Worm (Caenorhabditis elegans) whole organism, L1 larva: ENCODE results near the gene R166.2.

ENCODE experiments used
- C04F5.9 ChIP-seq: sonication (generic microtip); optimal IDR thresholded peaks from 2 replicates; lab custom pipeline; 2016; ENCODE audit warnings: missing genetic modification characterization, missing compliant biosample characterization
- C16A3.4 ChIP-seq: fragments of 150-350 bp; optimal IDR thresholded peaks from 2 replicates; lab custom pipeline; 2014; ENCODE audit warnings: missing biosample characterization, missing genetic modification characterization
- C34B4.2 ChIP-seq: sonication (generic microtip); optimal IDR thresholded peaks from 2 replicates; lab custom pipeline; 2017; ENCODE audit warnings: mild to moderate bottlenecking, missing genetic modification characterization, missing compliant biosample characterization
- aha-1 ChIP-seq: fragments of 150-350 bp; optimal IDR thresholded peaks from 2 replicates; lab custom pipeline; 2014; ENCODE audit warnings: missing biosample characterization, missing genetic modification characterization
- aly-2 ChIP-seq: fragments of 150-350 bp; optimal IDR thresholded peaks from 2 replicates; lab custom pipeline; 2014; ENCODE audit warnings: missing biosample characterization, missing genetic modification characterization
- ceh-63 ChIP-seq: fragments of 200-800 bp; sonication (Bioruptor generic); optimal IDR thresholded peaks from 2 replicates; lab custom pipeline; 2018; ENCODE audit warnings: mild to moderate bottlenecking, missing genetic modification characterization, missing compliant biosample characterization
- ceh-8 ChIP-seq: fragments of 200-800 bp; sonication (Bioruptor generic); optimal IDR thresholded peaks from 2 replicates; lab custom pipeline; 2018; ENCODE audit warnings: mild to moderate bottlenecking, missing genetic modification characterization, moderate library complexity, missing compliant biosample characterization
- ceh-82 ChIP-seq, 3 experiments: fragments of 150-350 bp in 1 of 3; sonication (generic microtip) in 2 of 3; optimal IDR thresholded peaks; 2 replicates each; lab custom pipeline; 2014 to 2017; ENCODE audit warnings: missing biosample characterization in 3 of 3, missing genetic modification characterization in 3 of 3
- ceh-88 ChIP-seq: fragments of 200-800 bp; sonication (Bioruptor generic); IDR thresholded peaks from 2 replicates; pipeline ENCODE4 v1.3.6; 2022; ENCODE audit warnings: missing genetic modification characterization, missing compliant biosample characterization
- ces-1 ChIP-seq: fragments of 150-350 bp; optimal IDR thresholded peaks from 2 replicates; lab custom pipeline; 2014; ENCODE audit warnings: missing biosample characterization, missing genetic modification reagents, missing genetic modification characterization
- dpl-1 ChIP-seq, 3 experiments: fragments of 150-350 bp in 2 of 3; sonication (generic microtip) in 1 of 3; optimal IDR thresholded peaks; 2 replicates each; lab custom pipeline; 2014 to 2017; ENCODE audit warnings: missing biosample characterization in 3 of 3, missing genetic modification characterization in 3 of 3, missing genetic modification reagents in 3 of 3
- efl-1 ChIP-seq, 4 experiments: fragments of 150-350 bp; optimal IDR thresholded peaks in 3 of 4; peaks in 1 of 4; 1 replicate in 1 of 4; 2 replicates in 3 of 4; lab custom pipeline; 2014; ENCODE audit warnings: missing biosample characterization in 2 of 4, missing genetic modification characterization in 2 of 4, missing genetic modification reagents in 2 of 4
- efl-3 ChIP-seq: fragments of 200-800 bp; sonication (Bioruptor generic); optimal IDR thresholded peaks from 2 replicates; lab custom pipeline; 2018; ENCODE audit warnings: mild to moderate bottlenecking, missing genetic modification characterization, missing compliant biosample characterization
- egl-13 ChIP-seq: sonication (generic microtip); optimal IDR thresholded peaks from 2 replicates; lab custom pipeline; 2016; ENCODE audit warnings: missing genotype, missing genetic modification reagents, missing genetic modification characterization, missing compliant biosample characterization
- elt-2 ChIP-seq: sonication (generic microtip); optimal IDR thresholded peaks from 2 replicates; lab custom pipeline; 2016; ENCODE audit warnings: missing genetic modification characterization, mild to moderate bottlenecking, inconsistent platforms, missing compliant biosample characterization, missing genetic modification reagents
- elt-3 ChIP-seq, 6 experiments: fragments of 150-350 bp in 1 of 6; sonication (generic microtip); optimal IDR thresholded peaks; 2 replicates each; lab custom pipeline; 2017 to 2018; ENCODE audit warnings: missing biosample characterization in 6 of 6, missing genetic modification characterization in 6 of 6, inconsistent platforms in 1 of 6
- fkh-8 ChIP-seq: sonication (generic microtip); optimal IDR thresholded peaks from 2 replicates; lab custom pipeline; 2016; ENCODE audit warnings: mild to moderate bottlenecking, missing genetic modification characterization, missing compliant biosample characterization
- fos-1 ChIP-seq: fragments of 150-350 bp; optimal IDR thresholded peaks from 2 replicates; lab custom pipeline; 2014; ENCODE audit warnings: missing biosample characterization, missing genetic modification characterization
- grh-1 ChIP-seq: fragments of 200-800 bp; sonication (Bioruptor generic); IDR thresholded peaks from 2 replicates; pipeline ENCODE4 v1.3.6; 2022; ENCODE audit warnings: missing genetic modification reagents, missing genetic modification characterization, missing compliant biosample characterization
- hpl-2 ChIP-seq: fragments of 150-350 bp; optimal IDR thresholded peaks from 2 replicates; lab custom pipeline; 2014; ENCODE audit warnings: missing biosample characterization, missing genetic modification reagents, missing genetic modification characterization
- isw-1 ChIP-seq: fragments of 200-800 bp; sonication (Bioruptor generic); IDR thresholded peaks from 2 replicates; pipeline ENCODE4 v1.3.6; 2022; ENCODE audit warnings: missing genetic modification characterization, missing compliant biosample characterization
- lin-13 ChIP-seq: fragments of 150-350 bp; optimal IDR thresholded peaks from 2 replicates; lab custom pipeline; 2014; ENCODE audit warnings: missing biosample characterization, missing genetic modification reagents, missing genetic modification characterization
- lin-39 ChIP-seq: fragments of 150-350 bp; optimal IDR thresholded peaks from 2 replicates; lab custom pipeline; 2014; ENCODE audit warnings: missing biosample characterization, missing genetic modification reagents, missing genetic modification characterization
- lir-3 ChIP-seq: sonication (generic microtip); optimal IDR thresholded peaks from 2 replicates; lab custom pipeline; 2016; ENCODE audit warnings: mild to moderate bottlenecking, missing genetic modification characterization, moderate library complexity, missing compliant biosample characterization; ENCODE audit not compliant: poor library complexity
- mef-2 ChIP-seq: fragments of 150-350 bp; optimal IDR thresholded peaks from 2 replicates; lab custom pipeline; 2014; ENCODE audit warnings: missing biosample characterization, missing genetic modification characterization
- nhr-11 ChIP-seq: fragments of 150-350 bp; optimal IDR thresholded peaks from 2 replicates; lab custom pipeline; 2014; ENCODE audit warnings: missing biosample characterization, missing genetic modification characterization
- nhr-12 ChIP-seq: sonication (generic microtip); optimal IDR thresholded peaks from 2 replicates; lab custom pipeline; 2017; ENCODE audit warnings: missing biosample characterization, missing genetic modification characterization
- nhr-20 ChIP-seq: sonication (generic microtip); optimal IDR thresholded peaks from 2 replicates; lab custom pipeline; 2016; ENCODE audit warnings: mild to moderate bottlenecking, missing genetic modification characterization, missing compliant biosample characterization
- nhr-237 ChIP-seq: fragments of 150-350 bp; optimal IDR thresholded peaks from 2 replicates; lab custom pipeline; 2014; ENCODE audit warnings: missing biosample characterization, missing genetic modification characterization
- nhr-28 ChIP-seq: fragments of 150-350 bp; optimal IDR thresholded peaks from 2 replicates; lab custom pipeline; 2014; ENCODE audit warnings: missing biosample characterization, missing genetic modification characterization
- nhr-47 ChIP-seq: sonication (generic microtip); optimal IDR thresholded peaks from 2 replicates; lab custom pipeline; 2016; ENCODE audit warnings: mild to moderate bottlenecking, missing genetic modification characterization, moderate library complexity, missing compliant biosample characterization
- nhr-84 ChIP-seq: sonication (generic microtip); optimal IDR thresholded peaks from 2 replicates; lab custom pipeline; 2017; ENCODE audit warnings: missing biosample characterization, missing genetic modification characterization
- nhr-85 ChIP-seq: sonication (generic microtip); peaks from one replicate; lab custom pipeline; 2016; ENCODE audit warnings: missing genetic modification characterization, inconsistent platforms, missing compliant biosample characterization
- pax-3 ChIP-seq: fragments of 200-800 bp; sonication (Bioruptor generic); optimal IDR thresholded peaks from 2 replicates; lab custom pipeline; 2018; ENCODE audit warnings: mild to moderate bottlenecking, missing genetic modification characterization, moderate library complexity, missing compliant biosample characterization
- pqm-1 ChIP-seq: sonication (generic microtip); optimal IDR thresholded peaks from 3 replicates; lab custom pipeline; 2017; ENCODE audit warnings: missing biosample characterization, missing genetic modification characterization
- skn-1 ChIP-seq: fragments of 150-350 bp; optimal IDR thresholded peaks from 2 replicates; lab custom pipeline; 2014; ENCODE audit warnings: missing biosample characterization, missing genetic modification characterization
- snu-23 ChIP-seq: sonication (generic microtip); optimal IDR thresholded peaks from 2 replicates; lab custom pipeline; 2016; ENCODE audit warnings: missing genetic modification characterization, missing compliant biosample characterization
- sptf-1 ChIP-seq: fragments of 150-350 bp; optimal IDR thresholded peaks from 2 replicates; lab custom pipeline; 2014; ENCODE audit warnings: missing biosample characterization, missing genetic modification characterization
- swsn-7 ChIP-seq: sonication (generic microtip); optimal IDR thresholded peaks from 2 replicates; lab custom pipeline; 2016; ENCODE audit warnings: missing genetic modification characterization, missing compliant biosample characterization
- tbx-2 ChIP-seq: sonication (generic microtip); optimal IDR thresholded peaks from 2 replicates; lab custom pipeline; 2016; ENCODE audit warnings: missing genetic modification characterization, missing compliant biosample characterization
- tlp-1 ChIP-seq: fragments of 150-350 bp; optimal IDR thresholded peaks from 2 replicates; lab custom pipeline; 2014; ENCODE audit warnings: missing biosample characterization, missing genetic modification characterization
- unc-30 ChIP-seq: sonication (generic microtip); optimal IDR thresholded peaks from 2 replicates; lab custom pipeline; 2017; ENCODE audit warnings: missing biosample characterization, missing genetic modification characterization
- zag-1 ChIP-seq: fragments of 150-350 bp; optimal IDR thresholded peaks from 2 replicates; lab custom pipeline; 2014; ENCODE audit warnings: missing biosample characterization, missing genetic modification characterization
- zip-4 ChIP-seq: fragments of 200-800 bp; sonication (Bioruptor generic); optimal IDR thresholded peaks from 2 replicates; lab custom pipeline; 2018; ENCODE audit warnings: mild to moderate bottlenecking, missing genetic modification characterization, moderate library complexity, missing compliant biosample characterization
- ztf-11 ChIP-seq, 2 experiments: sonication (generic microtip); optimal IDR thresholded peaks; 2 replicates each; lab custom pipeline; 2016 to 2017; ENCODE audit warnings: missing genetic modification characterization in 2 of 2, missing biosample characterization in 1 of 2, missing compliant biosample characterization in 1 of 2
- ztf-4 ChIP-seq: fragments of 150-350 bp; optimal IDR thresholded peaks from 2 replicates; lab custom pipeline; 2014; ENCODE audit warnings: missing biosample characterization, missing genetic modification characterization

R166.2 gene

DNA sequence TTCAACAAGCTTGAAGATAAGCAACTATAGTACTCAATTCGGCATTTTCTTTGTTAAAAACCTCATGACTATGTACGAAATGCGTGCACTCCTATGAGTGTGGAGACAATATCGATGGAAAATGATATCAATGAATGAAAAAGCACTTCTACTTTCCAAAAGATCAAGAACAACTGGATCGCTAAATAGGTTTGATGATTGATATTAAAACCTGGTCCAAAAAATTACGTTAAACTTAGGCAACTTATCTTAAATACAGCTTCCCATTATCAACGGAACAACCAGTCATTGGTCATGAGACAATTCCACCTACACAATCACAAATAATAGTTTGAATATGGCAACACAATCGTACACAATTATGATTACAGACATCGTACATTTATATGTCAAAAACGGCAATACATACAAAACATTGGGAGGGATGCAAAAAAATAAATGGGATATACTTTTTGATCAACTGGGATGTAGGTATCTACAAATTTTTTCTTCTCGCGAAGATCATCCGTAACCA is 22.3 kb upstream of the R166.2 start (continued):
- no peak for TF ChIP-seq snu-23 (GFP tag; lab: Kevin White, UChicago)
- no peak for TF ChIP-seq nhr-28
- TF ChIP-seq mef-2 (tag; lab: Kevin White, UChicago), result no peak
- TF ChIP-seq ceh-63 (GFP tag; lab: Kevin White, UChicago), result no peak
- no peak for TF ChIP-seq elt-3 (tag; optimal IDR thresholded peaks at IDR 0.05; lab: Kevin White, UChicago)
- no peak for TF ChIP-seq C16A3.4 (tag; lab: Kevin White, UChicago)
- TF ChIP-seq nhr-20 (tag; lab: Kevin White, UChicago), result no peak
- TF ChIP-seq tlp-1, result no peak
- TF ChIP-seq ces-1, result no peak
- TF ChIP-seq isw-1, result no peak
- TF ChIP-seq efl-3, result no peak
- TF ChIP-seq fos-1 (tag; lab: Kevin White, UChicago), result no peak
- TF ChIP-seq nhr-12 (tag; lab: Kevin White, UChicago), result no peak
- no peak for TF ChIP-seq grh-1 (GFP tag; lab: Robert Waterston, UW)
- peak; percentile 65 for TF ChIP-seq nhr-85 (tag; lab: Kevin White, UChicago)
- no peak for TF ChIP-seq unc-30
- no peak for TF ChIP-seq ceh-88 (GFP tag; lab: Robert Waterston, UW)
- TF ChIP-seq ceh-82 (tag; optimal IDR thresholded peaks at IDR 0.05; lab: Kevin White, UChicago), result no peak
- TF ChIP-seq C34B4.2 (tag; lab: Kevin White, UChicago), result no peak
- no peak for TF ChIP-seq nhr-237 (tag; lab: Kevin White, UChicago)
- TF ChIP-seq egl-13 (tag; lab: Kevin White, UChicago), result no peak
- TF ChIP-seq aha-1, result no peak
- no peak for TF ChIP-seq sptf-1 (tag; lab: Kevin White, UChicago)
- no peak for TF ChIP-seq swsn-7 (tag; lab: Kevin White, UChicago)
- TF ChIP-seq pax-3 (tag; lab: Kevin White, UChicago), result peak; percentile 35
- TF ChIP-seq skn-1 (tag; lab: Kevin White, UChicago), result no peak
- no peak for TF ChIP-seq dpl-1 (GFP tag; optimal IDR thresholded peaks at IDR 0.05; lab: Kevin White, UChicago)
- peak; percentile 3 for TF ChIP-seq nhr-47 (tag; lab: Kevin White, UChicago)
- TF ChIP-seq pqm-1, result no peak
- no peak for TF ChIP-seq fkh-8 (tag; lab: Kevin White, UChicago)
- TF ChIP-seq nhr-84 (tag; lab: Kevin White, UChicago), result no peak
- TF ChIP-seq ceh-8, result no peak
- TF ChIP-seq zip-4 (GFP tag; lab: Kevin White, UChicago), result no peak
- no peak for TF ChIP-seq ztf-11 (tag; optimal IDR thresholded peaks at IDR 0.05; lab: Kevin White, UChicago)
- peak; percentile 66 for TF ChIP-seq elt-2 (tag; lab: Kevin White, UChicago)
- TF ChIP-seq hpl-2 (GFP tag; lab: Kevin White, UChicago), result no peak
- TF ChIP-seq nhr-11 (tag; lab: Kevin White, UChicago), result no peak
- TF ChIP-seq efl-1 (optimal IDR thresholded peaks at IDR 0.05; lab: Kevin White, UChicago), result no peak
- peak in 1 of 2 experiments; percentile 83 for TF ChIP-seq efl-1 (GFP tag; optimal IDR thresholded peaks at IDR 0.05 in 1 of 2; lab: Kevin White, UChicago)
- TF ChIP-seq lin-39, result no peak
- TF ChIP-seq C04F5.9 (tag; lab: Kevin White, UChicago), result no peak
- no peak for TF ChIP-seq zag-1
- TF ChIP-seq lin-13 (GFP tag; lab: Kevin White, UChicago), result no peak
- peak; percentile 27 for TF ChIP-seq lir-3 (tag; lab: Kevin White, UChicago)
- TF ChIP-seq ztf-4 (tag; lab: Kevin White, UChicago), result no peak
- peak; percentile 63 for TF ChIP-seq aly-2 (tag; lab: Kevin White, UChicago)
- TF ChIP-seq tbx-2 (tag; lab: Kevin White, UChicago), result no peak
